Worm (Caenorhabditis elegans) whole organism, mixed stage, embryonic: ENCODE data around the gene immt-1.

ENCODE experiments used
- bed-3 ChIP-seq: fragments of 200-800 bp; sonication (Bioruptor generic); optimal IDR thresholded peaks from 3 replicates; lab custom pipeline; 2018; ENCODE audit warnings: mild to moderate bottlenecking, missing genetic modification characterization, moderate library complexity, missing compliant biosample characterization
- mep-1 ChIP-seq: fragments of 150-350 bp; optimal IDR thresholded peaks from 2 replicates; lab custom pipeline; 2017; ENCODE audit warnings: missing biosample characterization, missing genetic modification reagents, missing genetic modification characterization, inconsistent platforms
- nhr-12 ChIP-seq: fragments of 150-350 bp; optimal IDR thresholded peaks from 2 replicates; lab custom pipeline; 2014; ENCODE audit warnings: missing biosample characterization, missing genetic modification characterization

DNA sequence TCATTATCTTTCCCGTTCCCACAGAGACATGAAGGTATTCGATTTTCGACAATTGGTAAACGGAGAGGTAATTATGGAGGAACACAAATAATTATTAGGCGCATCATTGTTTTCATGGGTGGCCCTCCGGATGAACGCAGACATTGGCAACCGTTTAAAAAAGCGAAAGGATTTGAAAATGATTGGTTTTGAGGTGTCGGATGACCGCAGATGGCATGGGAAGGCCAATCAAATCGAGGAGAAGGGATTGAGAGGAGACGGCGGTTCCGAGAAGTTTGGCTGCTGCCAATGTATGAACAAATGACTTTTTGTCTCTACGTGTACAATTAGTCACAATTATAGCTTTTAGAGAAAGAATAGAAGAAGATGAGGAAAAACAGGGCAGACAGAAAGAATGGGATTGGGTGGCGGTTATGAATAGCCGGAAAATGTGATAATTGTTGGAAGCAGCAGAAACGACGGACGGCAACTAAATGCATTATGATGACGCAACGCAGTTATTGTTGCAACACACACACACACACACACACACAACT, 20.6 kb upstream of the immt-1 start:
- TF ChIP-seq bed-3 (GFP tag; lab: Kevin White, UChicago) (no peak), mep-1 (tag; lab: Kevin White, UChicago) (no peak), nhr-12 (tag; lab: Kevin White, UChicago) (no peak)
